Worm (Caenorhabditis elegans) whole organism, young adult: ENCODE measurements around the gene C34F6.10.

ENCODE experiments used
- B0261.1 ChIP-seq: sonication (generic microtip); optimal IDR thresholded peaks from 2 replicates; lab custom pipeline; 2016; ENCODE audit warnings: mild to moderate bottlenecking, missing genetic modification characterization, moderate library complexity, missing compliant biosample characterization
- C17E4.6 ChIP-seq: fragments of 200-800 bp; sonication (Bioruptor generic); IDR thresholded peaks from 2 replicates; pipeline ENCODE4 v1.3.6; 2022; ENCODE audit warnings: missing genetic modification reagents, missing genetic modification characterization, missing compliant biosample characterization
- F22D6.2 ChIP-seq: sonication (generic microtip); optimal IDR thresholded peaks from 2 replicates; lab custom pipeline; 2016; ENCODE audit warnings: mild to moderate bottlenecking, missing genetic modification characterization, missing compliant biosample characterization
- F33H1.4 ChIP-seq: fragments of 200-800 bp; sonication (Bioruptor generic); IDR thresholded peaks from 2 replicates; pipeline ENCODE4 v1.3.6; 2022; ENCODE audit warnings: missing genetic modification reagents, missing genetic modification characterization, missing compliant biosample characterization
- F39B2.1 ChIP-seq: fragments of 200-800 bp; sonication (Bioruptor generic); IDR thresholded peaks from 2 replicates; pipeline ENCODE4 v1.3.6; 2022; ENCODE audit warnings: missing genetic modification reagents, missing genetic modification characterization, missing compliant biosample characterization
- F52B5.7 ChIP-seq: sonication (generic microtip); optimal IDR thresholded peaks from 2 replicates; lab custom pipeline; 2016; ENCODE audit warnings: mild to moderate bottlenecking, missing genetic modification characterization, missing compliant biosample characterization
- F55B11.4 ChIP-seq: sonication (generic microtip); optimal IDR thresholded peaks from 2 replicates; lab custom pipeline; 2016; ENCODE audit warnings: missing compliant biosample characterization, missing genetic modification characterization, borderline replicate concordance; ENCODE audit not compliant: insufficient read depth
- ama-1 ChIP-seq, 3 experiments: fragments of 150-350 bp in 1 of 3; sonication (generic microtip) in 2 of 3; optimal IDR thresholded peaks; 2 replicates each; lab custom pipeline; 2014 to 2018; ENCODE audit warnings: missing biosample characterization in 2 of 3, missing genetic modification characterization in 2 of 3, missing genetic modification reagents in 2 of 3
- aptf-3 ChIP-seq: fragments of 200-800 bp; sonication (Bioruptor generic); IDR thresholded peaks from 2 replicates; pipeline ENCODE4 v1.3.6; 2022; ENCODE audit warnings: missing genetic modification characterization, missing compliant biosample characterization
- athp-1 ChIP-seq: sonication (generic microtip); optimal IDR thresholded peaks from 2 replicates; lab custom pipeline; 2017; ENCODE audit warnings: mild to moderate bottlenecking, missing genetic modification characterization, missing compliant biosample characterization
- attf-3 ChIP-seq: fragments of 200-800 bp; sonication (Bioruptor generic); conservative IDR thresholded peaks from 2 replicates; pipeline ENCODE4 v1.3.6; 2022; ENCODE audit warnings: missing genetic modification reagents, missing genetic modification characterization, missing compliant biosample characterization
- attf-6 ChIP-seq: fragments of 200-800 bp; sonication (Bioruptor generic); IDR thresholded peaks from 2 replicates; pipeline ENCODE4 v1.3.6; 2022; ENCODE audit warnings: missing genetic modification reagents, missing genetic modification characterization, missing compliant biosample characterization
- bed-1 ChIP-seq: fragments of 200-800 bp; sonication (Bioruptor generic); IDR thresholded peaks from 2 replicates; pipeline ENCODE4 v1.3.6; 2022; ENCODE audit warnings: missing genetic modification reagents, missing genetic modification characterization, missing compliant biosample characterization
- bed-2 ChIP-seq: fragments of 200-800 bp; sonication (Bioruptor generic); IDR thresholded peaks from 2 replicates; pipeline ENCODE4 v1.3.6; 2022; ENCODE audit warnings: missing genetic modification reagents, missing genetic modification characterization, missing compliant biosample characterization
- cebp-2 ChIP-seq: fragments of 200-800 bp; sonication (Bioruptor generic); IDR thresholded peaks from 2 replicates; pipeline ENCODE4 v1.3.6; 2022; ENCODE audit warnings: missing genetic modification characterization, missing compliant biosample characterization
- ceh-58 ChIP-seq: fragments of 200-800 bp; sonication (Bioruptor generic); IDR thresholded peaks from 2 replicates; pipeline ENCODE4 v1.3.6; 2022; ENCODE audit warnings: missing genetic modification characterization, missing compliant biosample characterization
- ceh-91 ChIP-seq: fragments of 200-800 bp; sonication (Bioruptor generic); IDR thresholded peaks from 2 replicates; pipeline ENCODE4 v1.3.6; 2022; ENCODE audit warnings: missing genetic modification reagents, missing genetic modification characterization, missing compliant biosample characterization
- chd-7 ChIP-seq: sonication (generic microtip); optimal IDR thresholded peaks from 2 replicates; lab custom pipeline; 2016; ENCODE audit warnings: mild to moderate bottlenecking, missing genetic modification characterization, moderate library complexity, missing compliant biosample characterization
- die-1 ChIP-seq: sonication (generic microtip); optimal IDR thresholded peaks from 2 replicates; lab custom pipeline; 2016; ENCODE audit warnings: missing genotype, mild to moderate bottlenecking, missing genetic modification characterization, missing compliant biosample characterization
- egl-44 ChIP-seq: fragments of 200-800 bp; sonication (Bioruptor generic); IDR thresholded peaks from 2 replicates; pipeline ENCODE4 v1.3.6; 2022; ENCODE audit warnings: missing genetic modification reagents, missing genetic modification characterization, missing compliant biosample characterization
- fkh-3 ChIP-seq: sonication (generic microtip); optimal IDR thresholded peaks from 2 replicates; lab custom pipeline; 2016; ENCODE audit warnings: mild to moderate bottlenecking, missing genetic modification characterization, missing compliant biosample characterization
- gei-17 ChIP-seq: fragments of 200-800 bp; sonication (Bioruptor generic); optimal IDR thresholded peaks from 2 replicates; lab custom pipeline; 2018; ENCODE audit warnings: mild to moderate bottlenecking, missing genetic modification characterization, missing compliant biosample characterization
- lin-26 ChIP-seq: fragments of 200-800 bp; sonication (Bioruptor generic); IDR thresholded peaks from 2 replicates; pipeline ENCODE4 v1.3.6; 2022; ENCODE audit warnings: missing genetic modification reagents, missing genetic modification characterization, missing compliant biosample characterization
- lsy-27 ChIP-seq: sonication (generic microtip); optimal IDR thresholded peaks from 2 replicates; lab custom pipeline; 2017; ENCODE audit warnings: missing genetic modification characterization, mild to moderate bottlenecking, missing compliant biosample characterization, antibody characterized with exemption, missing genotype, borderline replicate concordance; ENCODE audit not compliant: insufficient read depth
- madf-6 ChIP-seq: fragments of 200-800 bp; sonication (Bioruptor generic); IDR thresholded peaks from 2 replicates; pipeline ENCODE4 v1.3.6; 2022; ENCODE audit warnings: missing genetic modification reagents, missing genetic modification characterization, missing compliant biosample characterization
- mel-28 ChIP-seq: sonication (generic microtip); optimal IDR thresholded peaks from 2 replicates; lab custom pipeline; 2016; ENCODE audit warnings: borderline replicate concordance, mild to moderate bottlenecking, missing genetic modification characterization, missing compliant biosample characterization
- nfya-2 ChIP-seq: fragments of 200-800 bp; sonication (Bioruptor generic); IDR thresholded peaks from 2 replicates; pipeline ENCODE4 v1.3.6; 2022; ENCODE audit warnings: missing genetic modification reagents, missing genetic modification characterization, missing compliant biosample characterization
- nhr-27 ChIP-seq: fragments of 200-800 bp; sonication (Bioruptor generic); optimal IDR thresholded peaks from 2 replicates; lab custom pipeline; 2018; ENCODE audit warnings: mild to moderate bottlenecking, missing genetic modification characterization, moderate library complexity, missing compliant biosample characterization
- nhr-80 ChIP-seq: sonication (generic microtip); optimal IDR thresholded peaks from 2 replicates; lab custom pipeline; 2016; ENCODE audit warnings: missing genetic modification characterization, missing compliant biosample characterization
- pha-4 ChIP-seq: fragments of 150-350 bp; sonication (generic microtip); optimal IDR thresholded peaks from 2 replicates; lab custom pipeline; 2014; ENCODE audit warnings: missing biosample characterization, missing genetic modification reagents, missing genetic modification characterization
- repo-1 ChIP-seq: sonication (generic microtip); optimal IDR thresholded peaks from 2 replicates; lab custom pipeline; 2017; ENCODE audit warnings: mild to moderate bottlenecking, missing genetic modification characterization, missing compliant biosample characterization
- rpc-1 ChIP-seq, 2 experiments: fragments of 150-350 bp in 1 of 2; sonication (generic microtip) in 1 of 2; optimal IDR thresholded peaks; 2 replicates each; lab custom pipeline; 2014 to 2018; ENCODE audit warnings: missing biosample characterization in 1 of 2, missing genetic modification characterization in 1 of 2, missing genetic modification reagents in 1 of 2, missing genotype in 1 of 2
- snpc-1.1 ChIP-seq: sonication (generic microtip); optimal IDR thresholded peaks from 2 replicates; lab custom pipeline; 2017; ENCODE audit warnings: missing genetic modification characterization, mild to moderate bottlenecking, missing compliant biosample characterization, antibody characterized with exemption, moderate library complexity, missing genotype, missing genetic modification reagents; ENCODE audit not compliant: insufficient read depth
- snpc-1.3 ChIP-seq: sonication (generic microtip); optimal IDR thresholded peaks from 2 replicates; lab custom pipeline; 2017; ENCODE audit warnings: missing genetic modification characterization, mild to moderate bottlenecking, missing compliant biosample characterization, antibody characterized with exemption, moderate library complexity, missing genotype, missing genetic modification reagents; ENCODE audit not compliant: insufficient read depth
- sptf-2 ChIP-seq: fragments of 200-800 bp; sonication (Bioruptor generic); optimal IDR thresholded peaks from 2 replicates; lab custom pipeline; 2018; ENCODE audit warnings: mild to moderate bottlenecking, missing genetic modification characterization, missing compliant biosample characterization
- tlf-1 ChIP-seq: fragments of 200-800 bp; sonication (Bioruptor generic); optimal IDR thresholded peaks from 2 replicates; lab custom pipeline; 2018; ENCODE audit warnings: mild to moderate bottlenecking, missing genetic modification characterization, missing compliant biosample characterization
- zim-3 ChIP-seq: sonication (generic microtip); optimal IDR thresholded peaks from 2 replicates; lab custom pipeline; 2017; ENCODE audit warnings: mild to moderate bottlenecking, missing genetic modification characterization, moderate library complexity, missing compliant biosample characterization
- ztf-3 ChIP-seq: fragments of 200-800 bp; sonication (Bioruptor generic); optimal IDR thresholded peaks from 2 replicates; lab custom pipeline; 2018; ENCODE audit warnings: mild to moderate bottlenecking, missing genetic modification characterization, missing compliant biosample characterization
- ztf-6 ChIP-seq: fragments of 200-800 bp; sonication (Bioruptor generic); IDR thresholded peaks from 2 replicates; pipeline ENCODE4 v1.3.6; 2022; ENCODE audit warnings: missing genetic modification reagents, missing genetic modification characterization, missing compliant biosample characterization

C34F6.10 gene

ce11 chrX:11250983-11251382, 10.5 kb upstream of the C34F6.10 start:
- TF ChIP-seq lsy-27 (no peak), fkh-3 (tag; lab: Kevin White, UChicago) (no peak), pha-4 (tag; lab: Kevin White, UChicago) (no peak), chd-7 (no peak), cebp-2 (GFP tag; lab: Robert Waterston, UW) (no peak)
- TF ChIP-seq, all 124 proteins: peak for 0

DNA sequence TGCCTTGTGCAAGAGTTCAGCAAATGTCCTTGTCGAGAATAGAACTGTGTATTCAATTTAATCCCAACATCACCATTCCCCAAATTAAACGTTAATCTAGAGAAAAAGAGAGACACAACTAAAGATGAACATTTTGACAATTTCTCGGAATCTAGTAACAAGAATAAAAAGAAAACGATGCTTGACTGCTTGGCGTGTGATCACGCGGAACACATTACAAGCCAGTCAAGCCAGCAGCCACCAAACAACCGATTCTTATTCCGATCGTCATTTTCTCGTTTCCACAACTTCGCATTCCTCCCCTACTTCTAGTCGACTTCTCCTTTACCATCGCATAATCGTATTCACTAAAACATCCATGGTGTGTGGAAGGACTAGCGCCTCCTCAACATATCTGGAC, 9.0 kb upstream of the C34F6.10 start:
- no peak for TF ChIP-seq F52B5.7
- 0 out of 2 replicates have a peak, but pooled peaks have one; percentile 26 for TF ChIP-seq bed-1 (GFP tag; lab: Robert Waterston, UW)
- no peak for TF ChIP-seq snpc-1.3 (tag; lab: Kevin White, UChicago)
- no peak for TF ChIP-seq attf-3

ce11 chrX:11248083-11248482, 7.6 kb upstream of the C34F6.10 start:
- TF ChIP-seq zim-3 (tag; lab: Kevin White, UChicago): no peak
- TF ChIP-seq fkh-3 (tag; lab: Kevin White, UChicago): no peak
- TF ChIP-seq lin-26: peak; percentile 39; the same call in 1 of the 2 replicates
- TF ChIP-seq mel-28 (tag; lab: Kevin White, UChicago): no peak

- TF ChIP-seq mel-28 (tag; lab: Kevin White, UChicago): no peak
- no peak for TF ChIP-seq egl-44 (GFP tag; lab: Robert Waterston, UW)
- TF ChIP-seq repo-1 (tag; lab: Kevin White, UChicago): no peak
- no peak for TF ChIP-seq snpc-1.1
- TF ChIP-seq F22D6.2 (tag; lab: Kevin White, UChicago): no peak
- no peak for TF ChIP-seq F33H1.4 (GFP tag; lab: Robert Waterston, UW)
- TF ChIP-seq B0261.1 (tag; lab: Kevin White, UChicago): no peak
- no peak for TF ChIP-seq ama-1 (optimal IDR thresholded peaks at IDR 0.05; lab: Kevin White, UChicago)
- no peak for TF ChIP-seq ama-1 (GFP tag; optimal IDR thresholded peaks at IDR 0.05; lab: Kevin White, UChicago)
- TF ChIP-seq gei-17 (GFP tag; lab: Kevin White, UChicago): no peak
- no peak for TF ChIP-seq tlf-1 (GFP tag; lab: Kevin White, UChicago)
- no peak for TF ChIP-seq die-1 (tag; lab: Kevin White, UChicago)
Observed at ce11 chrX:11245056-11245455, 4.6 kb upstream of the C34F6.10 start.

- no peak for TF ChIP-seq athp-1 (tag; lab: Kevin White, UChicago)
- no peak for TF ChIP-seq F39B2.1
- TF ChIP-seq ztf-3 (GFP tag; lab: Kevin White, UChicago): no peak
- TF ChIP-seq pha-4 (tag; lab: Kevin White, UChicago): no peak
- TF ChIP-seq ceh-58 (GFP tag; lab: Robert Waterston, UW): no peak
- TF ChIP-seq C17E4.6 (GFP tag; lab: Robert Waterston, UW): no peak
- no peak for TF ChIP-seq repo-1 (tag; lab: Kevin White, UChicago)
- TF ChIP-seq aptf-3 (GFP tag; lab: Robert Waterston, UW): no peak
Observed at ce11 chrX:11243604-11244003, 3.2 kb upstream of the C34F6.10 start.

- no peak for TF ChIP-seq attf-6 (GFP tag; lab: Robert Waterston, UW)
- TF ChIP-seq nhr-80 (tag; lab: Kevin White, UChicago): no peak
- TF ChIP-seq F52B5.7: no peak
- no peak for TF ChIP-seq snpc-1.3 (tag; lab: Kevin White, UChicago)
- TF ChIP-seq ceh-91 (GFP tag; lab: Robert Waterston, UW): no peak
- no peak for TF ChIP-seq attf-3
- TF ChIP-seq madf-6 (GFP tag; lab: Robert Waterston, UW): no peak
- TF ChIP-seq nhr-27: no peak
- no peak for TF ChIP-seq sptf-2 (GFP tag; lab: Kevin White, UChicago)
- TF ChIP-seq nfya-2 (GFP tag; lab: Robert Waterston, UW): no peak
- TF ChIP-seq bed-2 (GFP tag; lab: Robert Waterston, UW): no peak
- TF ChIP-seq ztf-6 (GFP tag; lab: Robert Waterston, UW): no peak
- no peak for TF ChIP-seq aptf-3 (GFP tag; lab: Robert Waterston, UW)
- no peak for TF ChIP-seq F55B11.4 (tag; lab: Kevin White, UChicago)
- TF ChIP-seq rpc-1 (optimal IDR thresholded peaks at IDR 0.05; lab: Kevin White, UChicago): no peak
- no peak for TF ChIP-seq rpc-1 (tag; optimal IDR thresholded peaks at IDR 0.05; lab: Kevin White, UChicago)
Observed at ce11 chrX:11241479-11241878, 1.0 kb upstream of the C34F6.10 start.
